Fruit fly (Drosophila melanogaster) whole organism, wandering third instar larva: ENCODE results near the gene CG5861.

Source experiments
- Abd-B ChIP-seq: fragments of >200 bp; optimal IDR thresholded peaks from 2 replicates; lab custom pipeline; 2017; ENCODE audit warnings: missing biosample characterization, missing genetic modification characterization
- CG32264 ChIP-seq: fragments of 200-800 bp; sonication (Bioruptor generic); optimal IDR thresholded peaks from 2 replicates; lab custom pipeline; 2016; ENCODE audit warnings: missing biosample characterization, missing genetic modification characterization
- CG9705 ChIP-seq: fragments of 200-800 bp; sonication (Bioruptor generic); optimal IDR thresholded peaks from 2 replicates; lab custom pipeline; 2018; ENCODE audit warnings: missing biosample characterization, mild to moderate bottlenecking, missing genetic modification characterization
- CrebA ChIP-seq: fragments of 200-800 bp; sonication (Bioruptor generic); optimal IDR thresholded peaks from 2 replicates; lab custom pipeline; 2016; ENCODE audit warnings: missing biosample characterization, mild to moderate bottlenecking, missing genetic modification characterization, borderline replicate concordance
- Dfd ChIP-seq: fragments of >200 bp; optimal IDR thresholded peaks from 2 replicates; lab custom pipeline; 2017; ENCODE audit warnings: missing biosample characterization, missing genetic modification characterization
- Dif ChIP-seq: fragments of 200-275, 200-300 bp; sonication (Bioruptor generic); optimal IDR thresholded peaks from 2 replicates; lab custom pipeline; 2018; ENCODE audit warnings: missing biosample characterization, missing genetic modification characterization; ENCODE audit not compliant: partially characterized antibody
- GATAd ChIP-seq: sonication (Bioruptor generic); optimal IDR thresholded peaks from 2 replicates; lab custom pipeline; 2016; ENCODE audit warnings: missing biosample characterization, missing genetic modification characterization
- Hnf4 ChIP-seq: fragments of 200-800 bp; sonication (Bioruptor generic); optimal IDR thresholded peaks from 2 replicates; lab custom pipeline; 2016; ENCODE audit warnings: missing biosample characterization, mild to moderate bottlenecking, missing genetic modification characterization
- Hr78 ChIP-seq: fragments of >200 bp; optimal IDR thresholded peaks from 2 replicates; lab custom pipeline; 2017; ENCODE audit warnings: missing biosample characterization, missing genetic modification characterization
- Hr83 ChIP-seq: fragments of 200-300 bp; sonication (Bioruptor generic); optimal IDR thresholded peaks from 2 replicates; lab custom pipeline; 2016; ENCODE audit warnings: missing biosample characterization, mild to moderate bottlenecking, missing genetic modification characterization, moderate library complexity; ENCODE audit not compliant: poor library complexity, severe bottlenecking
- Jra ChIP-seq: sonication (Bioruptor generic); optimal IDR thresholded peaks from 2 replicates; lab custom pipeline; 2016; ENCODE audit warnings: missing biosample characterization, missing genetic modification characterization
- Mio ChIP-seq: sonication (Bioruptor generic); optimal IDR thresholded peaks from 2 replicates; lab custom pipeline; 2016; ENCODE audit warnings: missing biosample characterization, missing genetic modification characterization
- Myc ChIP-seq: fragments of >200 bp; optimal IDR thresholded peaks from 2 replicates; lab custom pipeline; 2017
- N ChIP-seq: fragments of >200 bp; optimal IDR thresholded peaks from 2 replicates; lab custom pipeline; 2018; ENCODE audit warnings: missing biosample characterization, missing external identifiers, missing genetic modification characterization
- OdsH ChIP-seq: fragments of 200-800 bp; sonication (Bioruptor generic); optimal IDR thresholded peaks from 2 replicates; lab custom pipeline; 2016; ENCODE audit warnings: missing biosample characterization, mild to moderate bottlenecking, missing genetic modification characterization
- Rel ChIP-seq, 2 experiments: fragments of 200-800 bp; sonication (Bioruptor generic) in 1 of 2; optimal IDR thresholded peaks; 2 replicates in 1 of 2; 3 replicates in 1 of 2; lab custom pipeline; 2016 to 2019; ENCODE audit warnings: mild to moderate bottlenecking in 2 of 2, missing biosample characterization in 2 of 2, missing genetic modification characterization in 2 of 2, moderate library complexity in 1 of 2
- Sp1 ChIP-seq: fragments of 200-800 bp; sonication (Bioruptor generic); optimal IDR thresholded peaks from 3 replicates; lab custom pipeline; 2019; ENCODE audit warnings: missing biosample characterization, mild to moderate bottlenecking, missing genetic modification characterization, moderate library complexity
- Vsx2 ChIP-seq: fragments of 200-300, 225-300 bp; sonication (Bioruptor generic); optimal IDR thresholded peaks from 2 replicates; lab custom pipeline; 2018; ENCODE audit warnings: missing biosample characterization, missing genetic modification characterization; ENCODE audit not compliant: partially characterized antibody
- br ChIP-seq: fragments of 200-800 bp; sonication (Bioruptor generic); optimal IDR thresholded peaks from 2 replicates; lab custom pipeline; 2016; ENCODE audit warnings: missing biosample characterization, missing genetic modification characterization
- brk ChIP-seq: fragments of 200-800 bp; sonication (Bioruptor generic); optimal IDR thresholded peaks from 2 replicates; lab custom pipeline; 2016; ENCODE audit warnings: missing biosample characterization, mild to moderate bottlenecking, missing genetic modification characterization
- dl ChIP-seq, 2 experiments: fragments of 175-275, 200-275 bp in 1 of 2; fragments of 200-275 bp in 1 of 2; sonication (Bioruptor generic); optimal IDR thresholded peaks; lab custom pipeline; 2018; ENCODE audit warnings: mild to moderate bottlenecking in 2 of 2, missing biosample characterization in 2 of 2, missing genetic modification characterization in 2 of 2, moderate library complexity in 2 of 2; ENCODE audit not compliant: partially characterized antibody in 2 of 2, insufficient read depth in 1 of 2
- dmrt93B ChIP-seq: fragments of 200-800 bp; sonication (Bioruptor generic); optimal IDR thresholded peaks from 2 replicates; lab custom pipeline; 2018; ENCODE audit warnings: missing biosample characterization, mild to moderate bottlenecking, missing genetic modification characterization
- dsf ChIP-seq: sonication (Bioruptor generic); optimal IDR thresholded peaks from 2 replicates; lab custom pipeline; 2016; ENCODE audit warnings: missing biosample characterization, missing genetic modification characterization, borderline replicate concordance
- ey ChIP-seq: fragments of 200-800 bp; sonication (Bioruptor generic); optimal IDR thresholded peaks from 2 replicates; lab custom pipeline; 2016; ENCODE audit warnings: missing biosample characterization, missing genetic modification characterization
- foxo ChIP-seq, 2 experiments: fragments of 200-800 bp; sonication (Bioruptor generic); optimal IDR thresholded peaks; 2 replicates in 1 of 2; 3 replicates in 1 of 2; lab custom pipeline; 2016 to 2017; ENCODE audit warnings: missing biosample characterization in 2 of 2, missing genetic modification characterization in 2 of 2
- fru ChIP-seq: fragments of 200-800 bp; sonication (Bioruptor generic); optimal IDR thresholded peaks from 3 replicates; lab custom pipeline; 2016; ENCODE audit warnings: missing biosample characterization, mild to moderate bottlenecking, missing genetic modification characterization
- h ChIP-seq: fragments of 200-800 bp; sonication (Bioruptor generic); optimal IDR thresholded peaks from 3 replicates; lab custom pipeline; 2016; ENCODE audit warnings: missing biosample characterization, mild to moderate bottlenecking, missing genetic modification characterization
- jim ChIP-seq: fragments of 175-275, 200-325 bp; sonication (Bioruptor generic); optimal IDR thresholded peaks from 2 replicates; lab custom pipeline; 2016; ENCODE audit warnings: missing biosample characterization, mild to moderate bottlenecking, missing genetic modification characterization
- lola ChIP-seq: fragments of >200 bp; optimal IDR thresholded peaks from 2 replicates; lab custom pipeline; 2017; ENCODE audit warnings: missing biosample characterization, missing genetic modification characterization
- pan ChIP-seq: fragments of >200 bp; optimal IDR thresholded peaks from 2 replicates; lab custom pipeline; 2017
- psq ChIP-seq: fragments of 200-800 bp; sonication (Bioruptor generic); optimal IDR thresholded peaks from 3 replicates; lab custom pipeline; 2017; ENCODE audit warnings: missing biosample characterization, mild to moderate bottlenecking, missing genetic modification characterization, moderate library complexity
- rgr ChIP-seq: fragments of 200-800 bp; sonication (Bioruptor generic); optimal IDR thresholded peaks from 3 replicates; lab custom pipeline; 2016; ENCODE audit warnings: missing biosample characterization, mild to moderate bottlenecking, missing genetic modification characterization
- sage ChIP-seq: fragments of 200-800 bp; sonication (Bioruptor generic); optimal IDR thresholded peaks from 2 replicates; lab custom pipeline; 2016; ENCODE audit warnings: missing biosample characterization, mild to moderate bottlenecking, missing genetic modification characterization
- sv ChIP-seq: fragments of 200-800 bp; sonication (Bioruptor generic); optimal IDR thresholded peaks from 3 replicates; lab custom pipeline; 2016; ENCODE audit warnings: missing biosample characterization, missing genetic modification characterization
- tai ChIP-seq: sonication (Bioruptor generic); optimal IDR thresholded peaks from 2 replicates; lab custom pipeline; 2016; ENCODE audit warnings: missing biosample characterization, missing genetic modification characterization
- usp ChIP-seq: fragments of >200 bp; optimal IDR thresholded peaks from 2 replicates; lab custom pipeline; 2017; ENCODE audit warnings: missing biosample characterization, missing genetic modification characterization
- woc ChIP-seq: sonication (Bioruptor generic); optimal IDR thresholded peaks from 2 replicates; lab custom pipeline; 2016; ENCODE audit warnings: missing biosample characterization, mild to moderate bottlenecking, missing genetic modification characterization

Gene CG5861

dm6 chr2L:16292975-16293501 lies 14.1 kb downstream of the CG5861 start, which contains the start of gene CG13258:
TSS of gene CG13258 (minus strand) at chr2L:16293025.
- no peak for TF ChIP-seq Rel (GFP tag; optimal IDR thresholded peaks at IDR 0.05; lab: Kevin White, UChicago)
- no peak for TF ChIP-seq Rel (tag; optimal IDR thresholded peaks at IDR 0.05; lab: Kevin White, UChicago)
- TF ChIP-seq Mio (GFP tag; lab: Kevin White, UChicago), result no peak

- TF ChIP-seq Sp1 (GFP tag; lab: Kevin White, UChicago) (no peak), Hnf4 (no peak), Jra (no peak), Abd-B (GFP tag; lab: Kevin White, UChicago) (no peak), tai (no peak), ey (GFP tag; lab: Kevin White, UChicago) (no peak), brk (no peak), h (GFP tag; lab: Kevin White, UChicago) (no peak), N (GFP tag; lab: Kevin White, UChicago) (no peak), Dif (no peak), Hr78 (GFP tag; lab: Kevin White, UChicago) (no peak), woc (GFP tag; lab: Kevin White, UChicago) (no peak), dsf (GFP tag; lab: Kevin White, UChicago) (no peak), sage (GFP tag; lab: Kevin White, UChicago) (no peak), pan (lab: Kevin White, UChicago) (no peak)
Observed at dm6 chr2L:16290984-16291383, 16.1 kb downstream of the CG5861 start, which contains the start of gene CG17329. TSS of gene CG17329 (plus strand) at chr2L:16291284.

- TF ChIP-seq pan (lab: Kevin White, UChicago) (no peak), Mio (GFP tag; lab: Kevin White, UChicago) (no peak), lola (no peak), Hr83 (no peak), Dif (no peak), fru (GFP tag; lab: Kevin White, UChicago) (no peak), br (GFP tag; lab: Kevin White, UChicago) (no peak), brk (no peak), GATAd (GFP tag; lab: Kevin White, UChicago) (no peak), Rel (GFP tag; optimal IDR thresholded peaks at IDR 0.05; lab: Kevin White, UChicago) (no peak), Rel (tag; optimal IDR thresholded peaks at IDR 0.05; lab: Kevin White, UChicago) (no peak)
Observed at dm6 chr2L:16288393-16288731, 18.7 kb downstream of the CG5861 start.

dm6 chr2L:16287602-16288392 lies 19.3 kb downstream of the CG5861 start, which contains the start of the genes crp and pkaap:
TSS of gene crp (minus strand) at chr2L:16287730.
TSS of gene pkaap (plus strand) at chr2L:16288290.
- TF ChIP-seq Rel (GFP tag; optimal IDR thresholded peaks at IDR 0.05; lab: Kevin White, UChicago) (peak; percentile 51), Rel (tag; optimal IDR thresholded peaks at IDR 0.05; lab: Kevin White, UChicago) (peak; percentile 47), foxo (GFP tag; optimal IDR thresholded peaks at IDR 0.05; lab: Kevin White, UChicago) (peak; percentile 66 to 88), psq (GFP tag; lab: Kevin White, UChicago) (peak; percentile 34), dl (GFP tag; optimal IDR thresholded peaks at IDR 0.05; lab: Kevin White, UChicago; ENCODE audit: insufficient read depth in 1 of 2, partially characterized antibody in 2 of 2) (peak in 1 of 2 experiments; percentile 62), N (GFP tag; lab: Kevin White, UChicago) (no peak), Hnf4 (peak; percentile 92), Hr78 (GFP tag; lab: Kevin White, UChicago) (no peak), Vsx2 (GFP tag; lab: Kevin White, UChicago) (peak; percentile 98), lola (no peak), tai (peak; percentile 97), CG9705 (GFP tag; lab: Kevin White, UChicago) (peak; percentile 58), OdsH (GFP tag; lab: Kevin White, UChicago) (peak; percentile 74), CrebA (GFP tag; lab: Kevin White, UChicago) (no peak), jim (GFP tag; lab: Kevin White, UChicago) (peak; percentile 90), GATAd (GFP tag; lab: Kevin White, UChicago) (peak; percentile 64), Mio (GFP tag; lab: Kevin White, UChicago) (peak; percentile 53), dsf (GFP tag; lab: Kevin White, UChicago) (peak; percentile 73), rgr (GFP tag; lab: Kevin White, UChicago) (peak; percentile 86), brk (peak; percentile 80), h (GFP tag; lab: Kevin White, UChicago) (peak; percentile 86), dmrt93B (GFP tag; lab: Kevin White, UChicago) (peak; percentile 42), usp (GFP tag; lab: Kevin White, UChicago) (no peak), Dfd (GFP tag; lab: Kevin White, UChicago) (no peak), Sp1 (GFP tag; lab: Kevin White, UChicago) (peak; percentile 61), sage (GFP tag; lab: Kevin White, UChicago) (peak; percentile 63), CG32264 (GFP tag; lab: Kevin White, UChicago) (peak; percentile 44), Abd-B (GFP tag; lab: Kevin White, UChicago) (no peak), Dif (peak; percentile 84), Myc (peak; percentile 86), sv (peak; percentile 93), pan (lab: Kevin White, UChicago) (no peak), Hr83 (peak; percentile 97), Jra (peak; percentile 85), fru (GFP tag; lab: Kevin White, UChicago) (peak; percentile 73), woc (GFP tag; lab: Kevin White, UChicago) (peak; percentile 48), ey (GFP tag; lab: Kevin White, UChicago) (peak; percentile 76), br (GFP tag; lab: Kevin White, UChicago) (peak; percentile 76)
